Worm (Caenorhabditis elegans): ENCODE results near the gene alg-3.

- no peak for TF ChIP-seq nhr-90 (tag; optimal IDR thresholded peaks at IDR 0.05)
- TF ChIP-seq gei-17 (GFP tag; optimal IDR thresholded peaks at IDR 0.05): no peak
- TF ChIP-seq lir-1 (GFP tag; conservative IDR thresholded peaks at IDR 0.05): no peak
- no peak for TF ChIP-seq ceh-91 (GFP tag; IDR thresholded peaks at IDR 0.05)
- no peak for TF ChIP-seq ekl-4 (GFP tag; IDR thresholded peaks at IDR 0.05)
- TF ChIP-seq T26A5.8 (tag; optimal IDR thresholded peaks at IDR 0.05): no peak
- TF ChIP-seq cebp-1 (GFP tag; IDR thresholded peaks at IDR 0.05): no peak
- TF ChIP-seq cebp-1 (tag; optimal IDR thresholded peaks at IDR 0.05): no peak
- TF ChIP-seq zfh-2 (GFP tag; conservative IDR thresholded peaks at IDR 0.05): no peak
- TF ChIP-seq ztf-22 (GFP tag; optimal IDR thresholded peaks at IDR 0.05): no peak
- no peak for TF ChIP-seq K12H6.12 (tag; optimal IDR thresholded peaks at IDR 0.05)
- TF ChIP-seq C06A6.2 (GFP tag; conservative IDR thresholded peaks at IDR 0.05): no peak
- TF ChIP-seq ama-1 (optimal IDR thresholded peaks at IDR 0.05): no peak
- TF ChIP-seq ama-1 (GFP tag; optimal IDR thresholded peaks at IDR 0.05): no peak
- TF ChIP-seq ZK185.1 (tag; optimal IDR thresholded peaks at IDR 0.05; ENCODE audit: poor library complexity, severe bottlenecking): no peak
- no peak for TF ChIP-seq him-1 (tag; optimal IDR thresholded peaks at IDR 0.05)
Measured at ce11 chrIV:11718653-11719052, 14.6 kb downstream of the alg-3 start.

Data from whole organism, young adult.